Worm (Caenorhabditis elegans) whole organism, L3 larva: ENCODE measurements around the gene T03E6.8.

Experiments
- ama-1 ChIP-seq: fragments of 150-350 bp; optimal IDR thresholded peaks from 2 replicates; lab custom pipeline; 2018
- egl-5 ChIP-seq: fragments of 150-350 bp; optimal IDR thresholded peaks from 2 replicates; lab custom pipeline; 2017; ENCODE audit warnings: missing biosample characterization, missing genetic modification reagents, missing genetic modification characterization, inconsistent platforms
- elt-3 ChIP-seq, 3 experiments: fragments of 150-350 bp in 1 of 3; sonication (generic microtip) in 2 of 3; optimal IDR thresholded peaks; 2 replicates in 2 of 3; 4 replicates in 1 of 3; lab custom pipeline; 2014 to 2017; ENCODE audit warnings: missing biosample characterization in 3 of 3, missing genetic modification characterization in 3 of 3

ce11 chrV:16610791-16611385 is 7.9 kb upstream of the T03E6.8 start, which contains the start of gene srw-54:
- TF ChIP-seq elt-3 (tag; optimal IDR thresholded peaks at IDR 0.05; lab: Kevin White, UChicago), result no peak
- TF ChIP-seq egl-5 (tag; lab: Kevin White, UChicago), result no peak
- TF ChIP-seq ama-1 (lab: Kevin White, UChicago), result no peak
